Worm (Caenorhabditis elegans): ENCODE measurements around the gene F26F2.10.

The F26F2.10 gene

DNA sequence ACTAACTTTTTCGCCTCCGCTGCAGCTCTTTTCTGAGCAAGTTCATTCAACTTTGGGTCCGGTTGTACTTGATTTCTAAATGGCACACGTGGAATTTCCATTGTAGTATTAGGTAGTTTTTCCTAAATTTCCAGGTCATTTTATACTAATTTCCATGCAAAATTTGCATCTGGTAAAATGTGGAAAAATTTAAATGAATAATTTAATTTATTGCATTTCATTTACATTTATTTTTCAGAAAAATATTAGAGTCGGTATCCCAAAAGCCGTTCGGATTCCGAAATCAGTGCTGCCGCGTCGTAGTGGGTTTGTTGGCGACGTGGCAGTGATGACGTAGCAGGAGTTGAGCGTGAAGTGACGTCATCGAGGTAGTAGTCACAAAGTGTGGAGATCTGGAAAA is 47.6 kb downstream of the F26F2.10 start, which contains the start of gene Y38H6C.18:
Y38H6C.18 (minus strand) TSS at position 101 of the 400 bp plus-strand sequence.
- no peak for TF ChIP-seq nhr-77 (tag; optimal IDR thresholded peaks at IDR 0.05)

DNA sequence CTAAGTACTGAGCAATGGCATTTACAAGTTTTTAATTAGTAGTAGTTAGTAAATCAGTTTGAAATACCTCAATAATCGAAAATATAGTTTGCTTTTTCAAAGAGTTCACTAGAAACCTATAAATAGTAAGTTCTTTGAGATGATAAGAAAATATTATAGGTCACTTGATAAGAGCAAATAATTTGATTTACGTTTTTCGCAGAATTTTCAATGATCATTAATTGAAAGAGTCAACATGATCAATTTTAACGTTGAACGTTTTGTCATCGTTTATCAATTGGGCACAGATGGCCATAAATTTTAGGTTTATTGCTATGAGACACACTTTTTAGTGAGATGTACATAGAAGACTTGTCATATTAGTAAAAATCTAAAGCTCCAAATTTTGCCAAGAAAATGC is 48.9 kb downstream of the F26F2.10 start:
- TF ChIP-seq sptf-1 (tag; optimal IDR thresholded peaks at IDR 0.05): no peak
- TF ChIP-seq elt-2 (tag; optimal IDR thresholded peaks at IDR 0.05): peak; percentile 37

DNA sequence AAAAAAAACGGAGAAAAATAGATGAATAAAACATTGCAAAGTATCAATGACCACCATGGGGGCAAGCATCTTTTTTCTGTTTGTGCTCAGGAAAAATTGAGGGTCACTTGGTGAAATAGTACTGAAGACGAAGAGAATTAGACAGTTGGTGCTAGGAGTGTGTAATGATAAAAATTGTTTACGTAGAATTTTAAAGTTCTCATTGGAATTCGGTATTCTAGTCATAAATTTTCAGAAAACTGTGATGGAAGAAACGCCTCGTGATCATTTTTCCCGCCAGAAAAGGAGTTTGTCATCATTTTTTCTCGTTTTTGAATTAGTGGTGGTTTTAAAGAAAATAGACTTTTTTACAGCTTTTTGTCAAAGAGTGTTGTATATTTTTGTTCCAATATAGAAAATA is 50.0 kb downstream of the F26F2.10 start:
- TF ChIP-seq elt-2 (tag; optimal IDR thresholded peaks at IDR 0.05): peak; percentile 53
- no peak for TF ChIP-seq nhr-19 (GFP tag; conservative IDR thresholded peaks at IDR 0.05)
- TF ChIP-seq nhr-11 (tag; optimal IDR thresholded peaks at IDR 0.05): no peak
- TF ChIP-seq lin-35 (GFP tag; optimal IDR thresholded peaks at IDR 0.05): peak in 1 of 2 experiments; percentile 28
- TF ChIP-seq lin-14 (GFP tag; optimal IDR thresholded peaks at IDR 0.05): no peak
- peak; percentile 22 for TF ChIP-seq skn-1 (tag; optimal IDR thresholded peaks at IDR 0.05)
- TF ChIP-seq blmp-1 (tag; optimal IDR thresholded peaks at IDR 0.05): no peak
- TF ChIP-seq fos-1 (tag; optimal IDR thresholded peaks at IDR 0.05): no peak
- peak; percentile 27 for TF ChIP-seq nhr-71 (tag; optimal IDR thresholded peaks at IDR 0.05)
- TF ChIP-seq nhr-20 (tag; optimal IDR thresholded peaks at IDR 0.05): peak; percentile 6
- TF ChIP-seq lin-13 (GFP tag; optimal IDR thresholded peaks at IDR 0.05): no peak
- TF ChIP-seq C34B4.2 (tag; optimal IDR thresholded peaks at IDR 0.05): no peak
- TF ChIP-seq unc-62 (GFP tag; optimal IDR thresholded peaks at IDR 0.05): no peak
- peak; percentile 19 for TF ChIP-seq unc-86 (tag; optimal IDR thresholded peaks at IDR 0.05)
- no peak for TF ChIP-seq aha-1 (tag; optimal IDR thresholded peaks at IDR 0.05)
- no peak for TF ChIP-seq egl-13 (tag; optimal IDR thresholded peaks at IDR 0.05)

DNA sequence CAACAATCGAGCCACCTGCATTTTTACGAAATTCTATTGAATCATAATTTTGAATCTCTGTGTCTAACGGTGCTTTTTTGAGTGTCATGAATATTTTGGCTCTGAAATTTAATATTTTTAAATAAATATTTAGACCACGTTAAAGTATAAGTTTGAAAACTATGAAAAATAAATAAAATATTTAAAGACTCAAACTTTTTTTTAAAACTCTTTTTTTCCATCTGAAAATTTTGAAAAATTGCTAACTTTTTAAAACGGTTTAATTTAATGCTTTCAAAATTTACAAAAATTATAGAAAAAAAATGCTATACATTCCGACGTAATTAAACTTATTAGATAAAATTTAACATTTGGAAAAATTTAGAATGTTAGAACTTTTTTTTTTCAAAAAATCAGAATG is 50.6 kb downstream of the F26F2.10 start, which contains the start of gene slc-36.3:
slc-36.3 (minus strand) TSS at position 101 of the 400 bp plus-strand sequence.
- no peak for TF ChIP-seq ceh-88 (GFP tag; IDR thresholded peaks at IDR 0.05)
- TF ChIP-seq ceh-82 (tag; optimal IDR thresholded peaks at IDR 0.05): no peak
- no peak for TF ChIP-seq fkh-10 (GFP tag; optimal IDR thresholded peaks at IDR 0.05)
